Fruit fly (Drosophila melanogaster) whole organism, embryonic: ENCODE data around the gene CG31687.

ENCODE experiments used
- Aef1 ChIP-seq: fragments of 200-800 bp; sonication (Bioruptor generic); IDR thresholded peaks from 3 replicates; pipeline ENCODE4 v1.3.6; 2022; ENCODE audit warnings: missing biosample characterization, missing genetic modification characterization
- Asciz ChIP-seq: fragments of 200-800 bp; sonication (Bioruptor generic); optimal IDR thresholded peaks from 2 replicates; lab custom pipeline; 2017; ENCODE audit warnings: missing biosample characterization, mild to moderate bottlenecking, missing genetic modification characterization, missing genetic modification reagents
- CG10267 ChIP-seq: fragments of 200-800 bp; sonication (Bioruptor generic); optimal IDR thresholded peaks from 2 replicates; lab custom pipeline; 2018; ENCODE audit warnings: missing biosample characterization, mild to moderate bottlenecking, missing genetic modification characterization, moderate library complexity
- CG14667 ChIP-seq: fragments of 200-800 bp; sonication (Bioruptor generic); IDR thresholded peaks from 2 replicates; pipeline ENCODE4 v1.3.6; 2022; ENCODE audit warnings: missing biosample characterization, missing genetic modification characterization
- CG15269 ChIP-seq: fragments of 200-800 bp; sonication (Bioruptor generic); optimal IDR thresholded peaks from 2 replicates; lab custom pipeline; 2018; ENCODE audit warnings: missing biosample characterization, mild to moderate bottlenecking, missing genetic modification characterization, moderate library complexity
- CG16813 ChIP-seq: fragments of 200-800 bp; sonication (Bioruptor generic); IDR thresholded peaks from 3 replicates; pipeline ENCODE4 v1.3.6; 2022; ENCODE audit warnings: missing biosample characterization, missing genetic modification characterization; ENCODE audit not compliant: partially characterized antibody
- CG17568 ChIP-seq: fragments of 200-800 bp; sonication (Bioruptor generic); optimal IDR thresholded peaks from 2 replicates; lab custom pipeline; 2018; ENCODE audit warnings: missing biosample characterization, mild to moderate bottlenecking, missing genetic modification characterization, moderate library complexity
- CG30020 ChIP-seq: fragments of 200-800 bp; optimal IDR thresholded peaks from 2 replicates; lab custom pipeline; 2019; ENCODE audit warnings: missing biosample characterization, mild to moderate bottlenecking, missing genetic modification characterization, moderate library complexity
- CG3065 ChIP-seq: fragments of 200-800 bp; sonication (Bioruptor generic); optimal IDR thresholded peaks from 2 replicates; lab custom pipeline; 2016; ENCODE audit warnings: missing biosample characterization, missing genetic modification characterization
- CG3838 ChIP-seq: fragments of 200-800 bp; sonication (Bioruptor generic); optimal IDR thresholded peaks from 3 replicates; lab custom pipeline; 2016; ENCODE audit warnings: missing biosample characterization, missing genetic modification characterization
- CG4404 ChIP-seq: fragments of 200-800 bp; sonication (Bioruptor generic); IDR thresholded peaks from 2 replicates; pipeline ENCODE4 v1.3.6; 2022; ENCODE audit warnings: missing biosample characterization, missing genetic modification characterization
- CG4820 ChIP-seq: fragments of 200-800 bp; sonication (Bioruptor generic); optimal IDR thresholded peaks from 3 replicates; lab custom pipeline; 2016; ENCODE audit warnings: missing biosample characterization, missing genetic modification characterization
- CG4854 ChIP-seq: fragments of 200-800 bp; sonication (Bioruptor generic); optimal IDR thresholded peaks from 2 replicates; lab custom pipeline; 2016; ENCODE audit warnings: missing biosample characterization, missing genetic modification characterization, inconsistent platforms
- CG6654 ChIP-seq: fragments of 200-800 bp; sonication (Bioruptor generic); optimal IDR thresholded peaks from 2 replicates; lab custom pipeline; 2017; ENCODE audit warnings: missing biosample characterization, mild to moderate bottlenecking, missing genetic modification characterization
- CG6689 ChIP-seq: fragments of 200-800 bp; sonication (Bioruptor generic); IDR thresholded peaks from 2 replicates; pipeline ENCODE4 v1.3.6; 2022; ENCODE audit warnings: missing biosample characterization, missing genetic modification characterization
- CHES-1-like ChIP-seq: fragments of 200-800 bp; sonication (Bioruptor generic); optimal IDR thresholded peaks from 2 replicates; lab custom pipeline; 2016; ENCODE audit warnings: missing biosample characterization, missing genetic modification characterization
- CkIIα-i1 ChIP-seq: fragments of 200-800 bp; sonication (Bioruptor generic); IDR thresholded peaks from 2 replicates; pipeline ENCODE4 v1.3.6; 2022; ENCODE audit warnings: missing biosample characterization, missing genetic modification characterization
- CoRest ChIP-seq: fragments of 200-800 bp; sonication (Bioruptor generic); optimal IDR thresholded peaks from 3 replicates; lab custom pipeline; 2018; ENCODE audit warnings: missing biosample characterization, mild to moderate bottlenecking, missing genetic modification characterization, moderate library complexity
- D19B ChIP-seq: fragments of 200-800 bp; sonication (Bioruptor generic); optimal IDR thresholded peaks from 2 replicates; lab custom pipeline; 2017; ENCODE audit warnings: missing biosample characterization, mild to moderate bottlenecking, missing genetic modification characterization
- Dfd ChIP-seq, 2 experiments: fragments of >200 bp; optimal IDR thresholded peaks; 2 replicates each; lab custom pipeline; 2017; ENCODE audit warnings: missing biosample characterization in 2 of 2, missing genetic modification characterization in 2 of 2
- E2f1 ChIP-seq: fragments of 200-800 bp; sonication (Bioruptor generic); IDR thresholded peaks from 2 replicates; pipeline ENCODE4 v1.3.6; 2022; ENCODE audit warnings: missing biosample characterization, missing genetic modification characterization
- GATAe ChIP-seq: fragments of 200-800 bp; sonication (Bioruptor generic); conservative IDR thresholded peaks from 2 replicates; pipeline ENCODE4 v1.3.6; 2022; ENCODE audit warnings: missing biosample characterization, missing genetic modification characterization
- HLH3B ChIP-seq: fragments of 200-800 bp; sonication (Bioruptor generic); IDR thresholded peaks from 2 replicates; pipeline ENCODE4 v1.3.6; 2022; ENCODE audit warnings: missing biosample characterization, missing genetic modification characterization
- Lhr ChIP-seq: fragments of 200-800 bp; sonication (Bioruptor generic); optimal IDR thresholded peaks from 3 replicates; lab custom pipeline; 2017; ENCODE audit warnings: mild to moderate bottlenecking, missing biosample characterization, missing genetic modification reagents, missing genetic modification characterization
- MTF-1 ChIP-seq: fragments of 200-800 bp; sonication (Bioruptor generic); optimal IDR thresholded peaks from 2 replicates; lab custom pipeline; 2018; ENCODE audit warnings: missing biosample characterization, mild to moderate bottlenecking, missing genetic modification characterization, borderline replicate concordance
- NfI ChIP-seq: fragments of 200-800 bp; sonication (Bioruptor generic); optimal IDR thresholded peaks from 3 replicates; lab custom pipeline; 2018; ENCODE audit warnings: missing biosample characterization, mild to moderate bottlenecking, missing genetic modification characterization, moderate library complexity
- Scr ChIP-seq: fragments of 200-800 bp; sonication (Bioruptor generic); IDR thresholded peaks from 2 replicates; pipeline ENCODE4 v1.3.6; 2022; ENCODE audit warnings: missing biosample characterization, missing genetic modification characterization; ENCODE audit not compliant: partially characterized antibody
- Six4 ChIP-seq: fragments of 200-800 bp; sonication (Bioruptor generic); optimal IDR thresholded peaks from 2 replicates; lab custom pipeline; 2016; ENCODE audit warnings: missing biosample characterization, missing genetic modification characterization
- Sox100B ChIP-seq: fragments of 200-800 bp; sonication (Bioruptor generic); optimal IDR thresholded peaks from 3 replicates; lab custom pipeline; 2018; ENCODE audit warnings: missing biosample characterization, mild to moderate bottlenecking, missing genetic modification characterization
- Xrp1 ChIP-seq: fragments of 200-800 bp; sonication (Bioruptor generic); IDR thresholded peaks from 2 replicates; pipeline ENCODE4 v1.3.6; 2022; ENCODE audit warnings: missing biosample characterization, missing genetic modification characterization
- ac ChIP-seq: fragments of 200-800 bp; sonication (Bioruptor generic); optimal IDR thresholded peaks from 3 replicates; lab custom pipeline; 2017; ENCODE audit warnings: missing biosample characterization, mild to moderate bottlenecking, missing genetic modification characterization
- bigmax ChIP-seq: fragments of 200-800 bp; sonication (Bioruptor generic); optimal IDR thresholded peaks from 2 replicates; lab custom pipeline; 2018; ENCODE audit warnings: missing biosample characterization, mild to moderate bottlenecking, missing genetic modification characterization
- ci ChIP-seq: fragments of 200-800 bp; sonication (Bioruptor generic); IDR thresholded peaks from 3 replicates; pipeline ENCODE4 v1.3.6; 2022; ENCODE audit warnings: missing biosample characterization, missing genetic modification characterization
- crc ChIP-seq: fragments of 200-800 bp; sonication (Bioruptor generic); optimal IDR thresholded peaks from 2 replicates; lab custom pipeline; 2016; ENCODE audit warnings: missing biosample characterization, missing genetic modification characterization
- dpn ChIP-seq, 2 experiments: fragments of 200-800 bp; sonication (Bioruptor generic); optimal IDR thresholded peaks; 3 replicates each; lab custom pipeline; 2016; ENCODE audit warnings: missing biosample characterization in 2 of 2, missing genetic modification characterization in 2 of 2
- ems ChIP-seq: fragments of 200-800 bp; sonication (Bioruptor generic); optimal IDR thresholded peaks from 3 replicates; lab custom pipeline; 2016; ENCODE audit warnings: missing biosample characterization, missing genetic modification characterization
- eve ChIP-seq, 2 experiments: fragments of >200 bp; optimal IDR thresholded peaks; 2 replicates each; lab custom pipeline; 2017; ENCODE audit warnings: missing biosample characterization in 2 of 2, missing genetic modification characterization in 2 of 2
- ewg ChIP-seq: fragments of 200-800 bp; sonication (Bioruptor generic); optimal IDR thresholded peaks from 3 replicates; lab custom pipeline; 2017; ENCODE audit warnings: mild to moderate bottlenecking, missing biosample characterization, missing genetic modification reagents, missing genetic modification characterization
- fd3F ChIP-seq: fragments of 200-800 bp; sonication (Bioruptor generic); optimal IDR thresholded peaks from 2 replicates; lab custom pipeline; 2018; ENCODE audit warnings: missing biosample characterization, mild to moderate bottlenecking, missing genetic modification characterization, moderate library complexity
- gcm ChIP-seq: fragments of 200-800 bp; sonication (Bioruptor generic); optimal IDR thresholded peaks from 2 replicates; lab custom pipeline; 2019; ENCODE audit warnings: missing biosample characterization, mild to moderate bottlenecking, missing genetic modification characterization, moderate library complexity
- grau ChIP-seq: fragments of 200-800 bp; optimal IDR thresholded peaks from 3 replicates; lab custom pipeline; 2019; ENCODE audit warnings: missing biosample characterization, mild to moderate bottlenecking, missing genetic modification characterization, moderate library complexity
- odd ChIP-seq: fragments of 200-800 bp; sonication (Bioruptor generic); optimal IDR thresholded peaks from 2 replicates; lab custom pipeline; 2017; ENCODE audit warnings: missing biosample characterization, mild to moderate bottlenecking, missing genetic modification characterization
- ro ChIP-seq: fragments of 200-800 bp; sonication (Bioruptor generic); IDR thresholded peaks from 2 replicates; pipeline ENCODE4 v1.3.6; 2022; ENCODE audit warnings: missing biosample characterization, missing genetic modification characterization
- sim ChIP-seq: fragments of 200-800 bp; sonication (Bioruptor generic); IDR thresholded peaks from 2 replicates; pipeline ENCODE4 v1.3.6; 2022; ENCODE audit warnings: missing biosample characterization, missing genetic modification characterization
- stc ChIP-seq: fragments of 200-800 bp; sonication (Bioruptor generic); IDR thresholded peaks from 2 replicates; pipeline ENCODE4 v1.3.6; 2022; ENCODE audit warnings: missing biosample characterization, missing genetic modification characterization
- tgo ChIP-seq: fragments of 200-800 bp; sonication (Bioruptor generic); IDR thresholded peaks from 3 replicates; pipeline ENCODE4 v1.3.6; 2022; ENCODE audit warnings: missing biosample characterization, missing genetic modification characterization
- toy ChIP-seq: fragments of 200-800 bp; sonication (Bioruptor generic); IDR thresholded peaks from 2 replicates; pipeline ENCODE4 v1.3.6; 2022; ENCODE audit warnings: missing biosample characterization, missing genetic modification characterization
- twi ChIP-seq: fragments of 200-800 bp; optimal IDR thresholded peaks from 2 replicates; lab custom pipeline; 2019; ENCODE audit warnings: missing biosample characterization, mild to moderate bottlenecking, missing genetic modification characterization, moderate library complexity
- wek ChIP-seq: fragments of 200-800 bp; sonication (Bioruptor generic); optimal IDR thresholded peaks from 3 replicates; lab custom pipeline; 2018; ENCODE audit warnings: missing biosample characterization, mild to moderate bottlenecking, missing genetic modification characterization, moderate library complexity
- wor ChIP-seq: fragments of 200-800 bp; sonication (Bioruptor generic); IDR thresholded peaks from 2 replicates; pipeline ENCODE4 v1.3.6; 2022; ENCODE audit warnings: missing biosample characterization, missing genetic modification characterization

CG31687 gene

DNA sequence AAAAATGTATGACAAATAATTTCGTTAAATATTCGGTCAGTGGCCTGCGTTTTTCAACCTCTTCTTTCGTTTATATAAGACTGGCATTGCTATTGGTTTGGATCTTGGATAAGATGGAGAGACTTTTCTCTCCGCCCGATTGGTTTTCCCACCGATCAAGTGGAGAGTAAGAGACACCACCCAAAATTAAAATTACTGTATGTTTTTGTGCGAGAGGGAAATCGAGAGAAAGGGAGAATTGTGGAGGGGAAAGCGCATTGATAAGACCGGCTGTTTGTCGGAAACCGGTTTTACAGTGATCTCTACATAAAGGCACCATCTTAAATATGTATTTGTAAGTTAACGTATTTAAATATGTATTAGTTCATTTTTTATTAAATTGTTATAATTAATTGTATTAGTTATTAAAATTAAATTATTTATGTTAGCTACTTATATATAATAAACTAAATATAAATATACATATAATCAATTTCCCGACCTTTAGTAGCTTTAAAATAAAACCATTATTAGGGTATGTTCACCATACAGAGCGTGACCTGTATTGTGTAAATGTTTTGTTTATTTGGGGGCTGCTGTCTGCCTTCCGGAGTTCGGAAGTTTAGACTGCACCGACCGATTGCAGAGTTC lies 44.5 kb downstream of the CG31687 start, which contains the start of gene CG34007 (continued):
- TF ChIP-seq CG15269 (peak; percentile 82), Aef1 (GFP tag; lab: Robert Waterston, UW) (peak; percentile 66), CG30020 (peak; percentile 83), D19B (no peak), Sox100B (GFP tag; lab: Kevin White, UChicago) (peak; percentile 91), MTF-1 (GFP tag; lab: Kevin White, UChicago) (peak; percentile 39), crc (GFP tag; lab: Kevin White, UChicago) (no peak), Xrp1 (GFP tag; lab: Robert Waterston, UW) (peak; percentile 87), CG14667 (GFP tag; lab: Robert Waterston, UW) (peak; percentile 33; the same call in 1 of the 2 replicates), CHES-1-like (GFP tag; lab: Kevin White, UChicago) (no peak), tgo (GFP tag; lab: Robert Waterston, UW) (peak; percentile 81), CoRest (tag; lab: Kevin White, UChicago) (peak; percentile 95), stc (GFP tag; lab: Robert Waterston, UW) (peak; percentile 25; the same call in 1 of the 2 replicates), CG3065 (peak; percentile 43), odd (GFP tag; lab: Kevin White, UChicago) (peak; percentile 81), gcm (GFP tag; lab: Kevin White, UChicago) (peak; percentile 95), GATAe (GFP tag; lab: Robert Waterston, UW) (no peak), twi (peak; percentile 90), ci (peak; percentile 48; the same call in 1 of the 3 replicates), CG4854 (GFP tag; lab: Kevin White, UChicago) (no peak), eve (GFP tag; optimal IDR thresholded peaks at IDR 0.05; lab: Kevin White, UChicago) (no peak), dpn (GFP tag; optimal IDR thresholded peaks at IDR 0.05; lab: Kevin White, UChicago) (peak in 1 of 2 experiments; percentile 65), CG6654 (GFP tag; lab: Kevin White, UChicago) (peak; percentile 17), ro (GFP tag; lab: Robert Waterston, UW) (peak; percentile 55; the same call in 1 of the 2 replicates), ewg (GFP tag; lab: Kevin White, UChicago) (peak; percentile 70), grau (tag; lab: Kevin White, UChicago) (peak; percentile 100), Scr (GFP tag; lab: Robert Waterston, UW) (no peak), Dfd (GFP tag; optimal IDR thresholded peaks at IDR 0.05; lab: Kevin White, UChicago) (no peak), ems (GFP tag; lab: Kevin White, UChicago) (no peak), sim (GFP tag; lab: Robert Waterston, UW) (peak; percentile 63; the same call in 1 of the 2 replicates), fd3F (GFP tag; lab: Kevin White, UChicago) (peak; percentile 45), E2f1 (GFP tag; lab: Robert Waterston, UW) (peak; percentile 50; the same call in 1 of the 2 replicates), CkIIα-i1 (no peak), CG3838 (no peak), wor (GFP tag; lab: Robert Waterston, UW) (peak; percentile 69), CG4820 (GFP tag; lab: Kevin White, UChicago) (peak; percentile 60), CG4404 (GFP tag; lab: Robert Waterston, UW) (peak; percentile 59), Lhr (peak; percentile 17), CG17568 (GFP tag; lab: Kevin White, UChicago) (peak; percentile 2), CG10267 (tag; lab: Kevin White, UChicago) (peak; percentile 85), wek (GFP tag; lab: Kevin White, UChicago) (no peak), ac (GFP tag; lab: Kevin White, UChicago) (peak; percentile 25), NfI (GFP tag; lab: Kevin White, UChicago) (peak; percentile 40), HLH3B (GFP tag; lab: Robert Waterston, UW) (peak; percentile 79), CG16813 (GFP tag; lab: Robert Waterston, UW) (no peak), Asciz (GFP tag; lab: Kevin White, UChicago) (peak; percentile 75), bigmax (no peak), CG6689 (GFP tag; lab: Robert Waterston, UW) (peak; percentile 67), Six4 (GFP tag; lab: Kevin White, UChicago) (peak; percentile 64), toy (GFP tag; lab: Robert Waterston, UW) (no peak)
